Worm (Caenorhabditis elegans): ENCODE results near the gene B0198.3.

ce11 chrX:12007905-12008466, 48.9 kb downstream of the B0198.3 start:
- no peak for TF ChIP-seq med-1 (GFP tag; optimal IDR thresholded peaks at IDR 0.05; ENCODE audit: insufficient read depth)
- TF ChIP-seq ztf-29 (GFP tag; IDR thresholded peaks at IDR 0.05): no peak
- no peak for TF ChIP-seq T22C8.4 (GFP tag; IDR thresholded peaks at IDR 0.05)
- TF ChIP-seq klf-2 (GFP tag; conservative IDR thresholded peaks at IDR 0.05): no peak
- TF ChIP-seq cog-1 (tag; optimal IDR thresholded peaks at IDR 0.05): no peak
- no peak for TF ChIP-seq tab-1 (GFP tag; IDR thresholded peaks at IDR 0.05)
- no peak for TF ChIP-seq ztf-23 (GFP tag; IDR thresholded peaks at IDR 0.05)
